Fruit fly (Drosophila melanogaster): ENCODE results near the gene PIG-P.

The PIG-P gene

DNA sequence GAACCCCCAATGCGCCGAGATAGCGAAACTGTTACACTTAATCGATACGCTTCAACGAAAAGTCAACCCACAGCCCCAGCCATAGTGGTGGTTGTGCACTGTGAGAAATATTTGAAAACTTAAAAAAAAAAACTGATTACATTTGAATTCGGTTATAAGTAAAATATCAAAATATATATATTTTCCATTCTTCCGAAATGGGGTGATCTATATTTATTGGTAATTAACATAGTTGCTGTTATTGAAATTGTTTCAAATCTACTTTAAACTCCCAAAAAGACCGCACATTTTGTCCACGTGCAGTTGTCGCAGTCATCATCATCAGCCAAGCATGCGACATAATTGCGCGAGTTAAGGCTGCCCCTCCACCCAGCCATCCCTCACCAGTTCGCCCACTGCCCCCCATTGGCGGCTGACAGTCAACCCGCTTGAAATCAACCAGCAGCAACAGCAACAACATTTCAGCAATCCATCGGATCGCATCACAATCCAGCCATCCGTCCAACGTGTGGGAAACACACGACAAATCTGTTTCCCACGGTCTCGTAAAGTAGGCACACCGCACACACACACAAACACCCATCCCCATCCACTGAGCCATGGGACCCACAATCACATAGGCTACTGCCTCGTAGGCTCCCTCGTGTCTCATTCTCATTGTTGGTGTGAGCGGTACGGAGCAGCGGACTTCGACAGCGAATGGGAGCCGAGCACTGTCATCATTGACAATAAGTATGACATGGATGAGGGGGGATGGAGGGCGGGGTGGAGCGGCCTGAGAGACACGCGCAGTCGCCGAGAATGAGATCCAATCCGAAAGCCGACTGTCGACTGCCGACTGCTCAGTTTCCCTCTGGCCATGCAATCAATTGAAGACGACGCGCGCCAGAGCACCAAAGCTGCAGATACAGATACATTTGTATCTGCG is 37.5 kb downstream of the PIG-P start (continued):
- TF ChIP-seq sc (optimal IDR thresholded peaks at IDR 0.05) (no peak), sc (GFP tag; optimal IDR thresholded peaks at IDR 0.05) (peak; percentile 65), CG1602 (GFP tag; optimal IDR thresholded peaks at IDR 0.05) (peak; percentile 27), CG13624 (GFP tag; optimal IDR thresholded peaks at IDR 0.05) (no peak), Atf3 (GFP tag; optimal IDR thresholded peaks at IDR 0.05) (no peak), Nf-YA (GFP tag; IDR thresholded peaks at IDR 0.05) (peak; percentile 85), CG8944 (GFP tag; optimal IDR thresholded peaks at IDR 0.05) (no peak), run (tag; optimal IDR thresholded peaks at IDR 0.05) (peak; percentile 63), row (GFP tag; IDR thresholded peaks at IDR 0.05) (peak; percentile 66), CG17802 (tag; optimal IDR thresholded peaks at IDR 0.05) (peak; percentile 37), CG4854 (GFP tag; optimal IDR thresholded peaks at IDR 0.05) (no peak), CG12071 (GFP tag; optimal IDR thresholded peaks at IDR 0.05) (no peak), Hr78 (GFP tag; optimal IDR thresholded peaks at IDR 0.05) (no peak), CG13287 (GFP tag; IDR thresholded peaks at IDR 0.05; ENCODE audit: partially characterized antibody) (peak; percentile 34; the same call in 1 of the 2 replicates), CG9817 (tag; optimal IDR thresholded peaks at IDR 0.05) (peak; percentile 55), CG3407 (GFP tag; optimal IDR thresholded peaks at IDR 0.05) (peak; percentile 62), fu2 (GFP tag; optimal IDR thresholded peaks at IDR 0.05) (no peak), CG7357 (GFP tag; IDR thresholded peaks at IDR 0.05) (no peak), nerfin-1 (tag; optimal IDR thresholded peaks at IDR 0.05) (peak; percentile 44), ATbp (GFP tag; optimal IDR thresholded peaks at IDR 0.05) (peak; percentile 72), twi (tag; optimal IDR thresholded peaks at IDR 0.05) (no peak), CG13296 (GFP tag; optimal IDR thresholded peaks at IDR 0.05) (peak; percentile 43), CG6854 (GFP tag; optimal IDR thresholded peaks at IDR 0.05) (peak; percentile 49), Ada2b (GFP tag; IDR thresholded peaks at IDR 0.05) (peak; percentile 57), CG7839 (tag; optimal IDR thresholded peaks at IDR 0.05) (peak; percentile 77), CG13894 (tag; optimal IDR thresholded peaks at IDR 0.05) (peak; percentile 16), Antp (GFP tag; optimal IDR thresholded peaks at IDR 0.05) (no peak), Xbp1 (GFP tag; optimal IDR thresholded peaks at IDR 0.05) (peak; percentile 51), NFAT (GFP tag; IDR thresholded peaks at IDR 0.05) (no peak), CG2120 (GFP tag; optimal IDR thresholded peaks at IDR 0.05) (peak; percentile 43), zen (tag; optimal IDR thresholded peaks at IDR 0.05) (peak; percentile 47), klu (GFP tag; IDR thresholded peaks at IDR 0.05) (no peak), Ssrp (tag; optimal IDR thresholded peaks at IDR 0.05) (peak; percentile 76), Usf (GFP tag; optimal IDR thresholded peaks at IDR 0.05) (peak; percentile 1), cg (GFP tag; optimal IDR thresholded peaks at IDR 0.05) (peak; percentile 85), CG8089 (GFP tag; optimal IDR thresholded peaks at IDR 0.05) (no peak), tx (GFP tag; optimal IDR thresholded peaks at IDR 0.05) (no peak), prd (optimal IDR thresholded peaks at IDR 0.05) (no peak), prd (GFP tag; IDR thresholded peaks at IDR 0.05) (peak; percentile 57; the same call in 1 of the 3 replicates), dysf (GFP tag; IDR thresholded peaks at IDR 0.05) (peak; percentile 68), pan (optimal IDR thresholded peaks at IDR 0.05) (no peak), pan (GFP tag; optimal IDR thresholded peaks at IDR 0.05 in 1 of 2, IDR thresholded peaks at IDR 0.05 in 1 of 2) (peak in 1 of 2 experiments; percentile 79), CG6683 (GFP tag; optimal IDR thresholded peaks at IDR 0.05) (peak; percentile 38), Doc2 (GFP tag; IDR thresholded peaks at IDR 0.05) (no peak), Mrtf (GFP tag; IDR thresholded peaks at IDR 0.05) (0 out of 3 replicates have a peak, but pooled peaks have one; percentile 35), ewg (GFP tag; optimal IDR thresholded peaks at IDR 0.05) (peak; percentile 45), CG14710 (tag; optimal IDR thresholded peaks at IDR 0.05) (peak; percentile 63), CG11398 (GFP tag; optimal IDR thresholded peaks at IDR 0.05) (no peak), CG6654 (GFP tag; optimal IDR thresholded peaks at IDR 0.05) (peak; percentile 30)

Measured in whole organism, embryonic.